Fruit fly (Drosophila melanogaster): ENCODE measurements around the gene Ms.

DNA sequence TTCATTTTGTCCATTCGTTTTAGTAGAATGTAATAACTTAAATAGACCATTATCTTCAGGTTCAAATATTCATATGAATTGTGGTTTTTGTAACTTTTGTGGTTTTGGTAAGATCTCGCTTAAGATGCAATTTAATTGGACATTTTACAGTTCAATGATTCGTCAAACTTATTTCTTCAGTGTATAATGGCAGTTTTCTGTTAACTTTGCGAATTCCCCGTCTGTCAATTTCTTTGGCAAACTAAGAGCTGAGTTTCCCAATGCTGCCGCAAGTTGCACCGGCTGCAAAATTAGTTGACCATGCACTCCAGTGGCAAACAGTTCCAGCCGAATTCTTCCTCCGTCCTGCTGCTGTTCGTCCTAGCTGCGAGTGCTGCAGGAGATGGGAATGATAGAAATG is 35.2 kb downstream of the Ms start, which contains the start of gene CG33342:
- TF ChIP-seq esn (GFP tag; optimal IDR thresholded peaks at IDR 0.05) (no peak), ss (GFP tag; optimal IDR thresholded peaks at IDR 0.05) (no peak)

Data from whole organism, prepupa.